Worm (Caenorhabditis elegans) whole organism, L1 larva: ENCODE results near the gene F41H10.12.

Experiments used
- aly-2 ChIP-seq: fragments of 150-350 bp; optimal IDR thresholded peaks from 2 replicates; lab custom pipeline; 2014; ENCODE audit warnings: missing biosample characterization, missing genetic modification characterization
- ama-1 ChIP-seq: fragments of 150-350 bp; optimal IDR thresholded peaks from 2 replicates; lab custom pipeline; 2014
- blmp-1 ChIP-seq: fragments of 150-350 bp; optimal IDR thresholded peaks from 2 replicates; lab custom pipeline; 2014; ENCODE audit warnings: missing biosample characterization, missing genetic modification characterization
- ceh-82 ChIP-seq, 3 experiments: fragments of 150-350 bp in 1 of 3; sonication (generic microtip) in 2 of 3; optimal IDR thresholded peaks; 2 replicates each; lab custom pipeline; 2014 to 2017; ENCODE audit warnings: missing biosample characterization in 3 of 3, missing genetic modification characterization in 3 of 3
- ceh-88 ChIP-seq: fragments of 200-800 bp; sonication (Bioruptor generic); IDR thresholded peaks from 2 replicates; pipeline ENCODE4 v1.3.6; 2022; ENCODE audit warnings: missing genetic modification characterization, missing compliant biosample characterization
- ceh-90 ChIP-seq: sonication (generic microtip); optimal IDR thresholded peaks from 2 replicates; lab custom pipeline; 2016; ENCODE audit warnings: missing genetic modification characterization, missing compliant biosample characterization
- dpl-1 ChIP-seq, 3 experiments: fragments of 150-350 bp in 2 of 3; sonication (generic microtip) in 1 of 3; optimal IDR thresholded peaks; 2 replicates each; lab custom pipeline; 2014 to 2017; ENCODE audit warnings: missing biosample characterization in 3 of 3, missing genetic modification characterization in 3 of 3, missing genetic modification reagents in 3 of 3
- dsc-1 ChIP-seq: sonication (generic microtip); optimal IDR thresholded peaks from 2 replicates; lab custom pipeline; 2016; ENCODE audit warnings: mild to moderate bottlenecking, missing genetic modification characterization, missing compliant biosample characterization
- efl-1 ChIP-seq, 4 experiments: fragments of 150-350 bp; optimal IDR thresholded peaks in 3 of 4; peaks in 1 of 4; 1 replicate in 1 of 4; 2 replicates in 3 of 4; lab custom pipeline; 2014; ENCODE audit warnings: missing biosample characterization in 2 of 4, missing genetic modification characterization in 2 of 4, missing genetic modification reagents in 2 of 4
- efl-3 ChIP-seq: fragments of 200-800 bp; sonication (Bioruptor generic); optimal IDR thresholded peaks from 2 replicates; lab custom pipeline; 2018; ENCODE audit warnings: mild to moderate bottlenecking, missing genetic modification characterization, missing compliant biosample characterization
- elt-2 ChIP-seq: sonication (generic microtip); optimal IDR thresholded peaks from 2 replicates; lab custom pipeline; 2016; ENCODE audit warnings: missing genetic modification characterization, mild to moderate bottlenecking, inconsistent platforms, missing compliant biosample characterization, missing genetic modification reagents
- elt-3 ChIP-seq, 6 experiments: fragments of 150-350 bp in 1 of 6; sonication (generic microtip); optimal IDR thresholded peaks; 2 replicates each; lab custom pipeline; 2017 to 2018; ENCODE audit warnings: missing biosample characterization in 6 of 6, missing genetic modification characterization in 6 of 6, inconsistent platforms in 1 of 6
- fkh-10 ChIP-seq: sonication (generic microtip); optimal IDR thresholded peaks from 2 replicates; lab custom pipeline; 2017; ENCODE audit warnings: missing biosample characterization, missing genetic modification reagents, missing genetic modification characterization
- fkh-4 ChIP-seq: sonication (generic microtip); optimal IDR thresholded peaks from 2 replicates; lab custom pipeline; 2016; ENCODE audit warnings: missing compliant biosample characterization, missing genetic modification characterization, borderline replicate concordance
- fkh-8 ChIP-seq: sonication (generic microtip); optimal IDR thresholded peaks from 2 replicates; lab custom pipeline; 2016; ENCODE audit warnings: mild to moderate bottlenecking, missing genetic modification characterization, missing compliant biosample characterization
- fos-1 ChIP-seq: fragments of 150-350 bp; optimal IDR thresholded peaks from 2 replicates; lab custom pipeline; 2014; ENCODE audit warnings: missing biosample characterization, missing genetic modification characterization
- hlh-17 ChIP-seq: fragments of 200-800 bp; sonication (Bioruptor generic); optimal IDR thresholded peaks from 2 replicates; lab custom pipeline; 2018; ENCODE audit warnings: missing genetic modification characterization, mild to moderate bottlenecking, missing compliant biosample characterization, moderate library complexity, borderline replicate concordance
- hpl-2 ChIP-seq: fragments of 150-350 bp; optimal IDR thresholded peaks from 2 replicates; lab custom pipeline; 2014; ENCODE audit warnings: missing biosample characterization, missing genetic modification reagents, missing genetic modification characterization
- irx-1 ChIP-seq: sonication (generic microtip); optimal IDR thresholded peaks from 2 replicates; lab custom pipeline; 2016; ENCODE audit warnings: missing genetic modification characterization, missing compliant biosample characterization
- isw-1 ChIP-seq: fragments of 200-800 bp; sonication (Bioruptor generic); IDR thresholded peaks from 2 replicates; pipeline ENCODE4 v1.3.6; 2022; ENCODE audit warnings: missing genetic modification characterization, missing compliant biosample characterization
- jun-1 ChIP-seq: fragments of 150-350 bp; optimal IDR thresholded peaks from 2 replicates; lab custom pipeline; 2014; ENCODE audit warnings: missing biosample characterization, missing genetic modification reagents, missing genetic modification characterization
- lin-13 ChIP-seq: fragments of 150-350 bp; optimal IDR thresholded peaks from 2 replicates; lab custom pipeline; 2014; ENCODE audit warnings: missing biosample characterization, missing genetic modification reagents, missing genetic modification characterization
- lin-15B ChIP-seq: fragments of 150-350 bp; sonication (generic microtip); optimal IDR thresholded peaks from 3 replicates; lab custom pipeline; 2014; ENCODE audit warnings: missing biosample characterization, missing genetic modification characterization
- lin-35 ChIP-seq, 2 experiments: fragments of 150-350 bp; optimal IDR thresholded peaks; 2 replicates each; lab custom pipeline; 2014; ENCODE audit warnings: missing biosample characterization in 2 of 2, missing genetic modification characterization in 2 of 2, missing genetic modification reagents in 2 of 2
- lin-39 ChIP-seq: fragments of 150-350 bp; optimal IDR thresholded peaks from 2 replicates; lab custom pipeline; 2014; ENCODE audit warnings: missing biosample characterization, missing genetic modification reagents, missing genetic modification characterization
- lsy-2 ChIP-seq, 2 experiments: fragments of 150-350 bp; optimal IDR thresholded peaks; 2 replicates each; lab custom pipeline; 2014; ENCODE audit warnings: missing biosample characterization in 2 of 2, missing genetic modification characterization in 2 of 2
- mdl-1 ChIP-seq, 2 experiments: fragments of 150-350 bp; optimal IDR thresholded peaks; 2 replicates each; lab custom pipeline; 2014 to 2017; ENCODE audit warnings: missing biosample characterization in 2 of 2, missing genetic modification characterization in 2 of 2, inconsistent platforms in 1 of 2
- mef-2 ChIP-seq: fragments of 150-350 bp; optimal IDR thresholded peaks from 2 replicates; lab custom pipeline; 2014; ENCODE audit warnings: missing biosample characterization, missing genetic modification characterization
- nhr-11 ChIP-seq: fragments of 150-350 bp; optimal IDR thresholded peaks from 2 replicates; lab custom pipeline; 2014; ENCODE audit warnings: missing biosample characterization, missing genetic modification characterization
- nhr-19 ChIP-seq: fragments of 200-800 bp; sonication (Bioruptor generic); conservative IDR thresholded peaks from 2 replicates; pipeline ENCODE4 v1.3.6; 2022; ENCODE audit warnings: missing genetic modification characterization, missing compliant biosample characterization
- nhr-20 ChIP-seq: sonication (generic microtip); optimal IDR thresholded peaks from 2 replicates; lab custom pipeline; 2016; ENCODE audit warnings: mild to moderate bottlenecking, missing genetic modification characterization, missing compliant biosample characterization
- nhr-237 ChIP-seq: fragments of 150-350 bp; optimal IDR thresholded peaks from 2 replicates; lab custom pipeline; 2014; ENCODE audit warnings: missing biosample characterization, missing genetic modification characterization
- nhr-47 ChIP-seq: sonication (generic microtip); optimal IDR thresholded peaks from 2 replicates; lab custom pipeline; 2016; ENCODE audit warnings: mild to moderate bottlenecking, missing genetic modification characterization, moderate library complexity, missing compliant biosample characterization
- nhr-71 ChIP-seq: sonication (generic microtip); optimal IDR thresholded peaks from 2 replicates; lab custom pipeline; 2016; ENCODE audit warnings: mild to moderate bottlenecking, missing genetic modification characterization, moderate library complexity, missing compliant biosample characterization
- nhr-76 ChIP-seq: sonication (generic microtip); optimal IDR thresholded peaks from 2 replicates; lab custom pipeline; 2017; ENCODE audit warnings: missing biosample characterization, missing genetic modification characterization
- nhr-77 ChIP-seq: fragments of 150-350 bp; optimal IDR thresholded peaks from 2 replicates; lab custom pipeline; 2014; ENCODE audit warnings: missing biosample characterization, missing genetic modification characterization
- nhr-85 ChIP-seq: sonication (generic microtip); peaks from one replicate; lab custom pipeline; 2016; ENCODE audit warnings: missing genetic modification characterization, inconsistent platforms, missing compliant biosample characterization
- nhr-90 ChIP-seq: sonication (generic microtip); optimal IDR thresholded peaks from 2 replicates; lab custom pipeline; 2016; ENCODE audit warnings: mild to moderate bottlenecking, missing genetic modification characterization, missing compliant biosample characterization; ENCODE audit not compliant: poor library complexity
- pag-3 ChIP-seq: sonication (generic microtip); optimal IDR thresholded peaks from 2 replicates; lab custom pipeline; 2017; ENCODE audit warnings: missing genetic modification characterization, mild to moderate bottlenecking, missing compliant biosample characterization, antibody characterized with exemption, borderline replicate concordance; ENCODE audit not compliant: insufficient read depth
- pax-3 ChIP-seq: fragments of 200-800 bp; sonication (Bioruptor generic); optimal IDR thresholded peaks from 2 replicates; lab custom pipeline; 2018; ENCODE audit warnings: mild to moderate bottlenecking, missing genetic modification characterization, moderate library complexity, missing compliant biosample characterization
- pqm-1 ChIP-seq: sonication (generic microtip); optimal IDR thresholded peaks from 3 replicates; lab custom pipeline; 2017; ENCODE audit warnings: missing biosample characterization, missing genetic modification characterization
- skn-1 ChIP-seq: fragments of 150-350 bp; optimal IDR thresholded peaks from 2 replicates; lab custom pipeline; 2014; ENCODE audit warnings: missing biosample characterization, missing genetic modification characterization
- snpc-4 ChIP-seq: fragments of 150-350 bp; optimal IDR thresholded peaks from 2 replicates; lab custom pipeline; 2014; ENCODE audit warnings: missing biosample characterization, missing genetic modification characterization
- snu-23 ChIP-seq: sonication (generic microtip); optimal IDR thresholded peaks from 2 replicates; lab custom pipeline; 2016; ENCODE audit warnings: missing genetic modification characterization, missing compliant biosample characterization
- sox-4 ChIP-seq: sonication (generic microtip); optimal IDR thresholded peaks from 2 replicates; lab custom pipeline; 2016; ENCODE audit warnings: missing genetic modification characterization, missing compliant biosample characterization
- sup-37 ChIP-seq: fragments of 200-800 bp; sonication (Bioruptor generic); optimal IDR thresholded peaks from 2 replicates; lab custom pipeline; 2018; ENCODE audit warnings: mild to moderate bottlenecking, missing genetic modification characterization, missing compliant biosample characterization
- tbx-2 ChIP-seq: sonication (generic microtip); optimal IDR thresholded peaks from 2 replicates; lab custom pipeline; 2016; ENCODE audit warnings: missing genetic modification characterization, missing compliant biosample characterization
- tlp-1 ChIP-seq: fragments of 150-350 bp; optimal IDR thresholded peaks from 2 replicates; lab custom pipeline; 2014; ENCODE audit warnings: missing biosample characterization, missing genetic modification characterization
- unc-86 ChIP-seq: sonication (generic microtip); optimal IDR thresholded peaks from 2 replicates; lab custom pipeline; 2016; ENCODE audit warnings: missing genetic modification characterization, missing compliant biosample characterization
- unc-98 ChIP-seq: fragments of 200-800 bp; sonication (Bioruptor generic); IDR thresholded peaks from 2 replicates; pipeline ENCODE4 v1.3.6; 2022; ENCODE audit warnings: missing genetic modification characterization, missing compliant biosample characterization
- ztf-11 ChIP-seq, 2 experiments: sonication (generic microtip); optimal IDR thresholded peaks; 2 replicates each; lab custom pipeline; 2016 to 2017; ENCODE audit warnings: missing genetic modification characterization in 2 of 2, missing biosample characterization in 1 of 2, missing compliant biosample characterization in 1 of 2
- ztf-4 ChIP-seq: fragments of 150-350 bp; optimal IDR thresholded peaks from 2 replicates; lab custom pipeline; 2014; ENCODE audit warnings: missing biosample characterization, missing genetic modification characterization

Gene F41H10.12

DNA sequence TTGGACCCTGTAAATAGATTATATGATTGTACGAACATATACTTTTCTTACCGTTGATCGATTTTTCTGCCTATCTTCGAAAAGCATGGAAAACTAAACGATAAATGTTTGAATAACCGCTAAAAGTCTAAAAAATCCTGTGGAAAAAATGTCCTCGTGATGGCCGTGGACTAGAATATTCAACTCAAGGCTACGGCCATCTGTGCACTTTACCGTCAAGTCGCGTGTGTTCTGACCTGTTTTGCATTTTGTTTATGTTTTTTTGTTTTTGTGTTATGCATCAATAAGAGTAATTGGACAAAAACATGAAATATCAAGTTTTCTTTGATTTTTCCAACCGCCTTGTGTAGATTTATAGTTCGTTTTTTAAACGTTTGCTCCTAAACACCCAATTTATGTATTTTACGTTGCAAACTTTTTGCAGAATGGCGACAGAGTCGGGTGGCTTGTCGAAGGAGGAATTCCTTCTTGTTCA lies 20.9 kb upstream of the F41H10.12 start, which contains the start of the genes hda-6 and F41H10.4 (continued):
- TF ChIP-seq elt-3 (tag; optimal IDR thresholded peaks at IDR 0.05; lab: Kevin White, UChicago) (peak in 2 of 6 experiments; percentile 31 to 42), tbx-2 (tag; lab: Kevin White, UChicago) (peak; percentile 88), nhr-11 (no peak), ama-1 (lab: Kevin White, UChicago) (no peak), hpl-2 (GFP tag; lab: Kevin White, UChicago) (peak; percentile 2), nhr-19 (GFP tag; lab: Robert Waterston, UW) (peak; percentile 76), fkh-10 (GFP tag; lab: Kevin White, UChicago) (no peak), aly-2 (tag; lab: Kevin White, UChicago) (no peak), nhr-20 (tag; lab: Kevin White, UChicago) (peak; percentile 79), nhr-47 (tag; lab: Kevin White, UChicago) (peak; percentile 86), sup-37 (GFP tag; lab: Kevin White, UChicago) (no peak), ztf-4 (tag; lab: Kevin White, UChicago) (peak; percentile 34), tlp-1 (no peak), lin-15B (tag; lab: Kevin White, UChicago) (peak; percentile 66), efl-1 (optimal IDR thresholded peaks at IDR 0.05; lab: Kevin White, UChicago) (peak; percentile 65 to 83), efl-1 (GFP tag; optimal IDR thresholded peaks at IDR 0.05 in 1 of 2; lab: Kevin White, UChicago) (peak; percentile 82 to 98), lin-39 (peak; percentile 31), jun-1 (tag; lab: Kevin White, UChicago) (no peak), ceh-82 (tag; optimal IDR thresholded peaks at IDR 0.05; lab: Kevin White, UChicago) (peak; percentile 55 to 68 (median 57)), efl-3 (GFP tag; lab: Kevin White, UChicago) (no peak), nhr-77 (tag; lab: Kevin White, UChicago) (peak; percentile 39), mef-2 (tag; lab: Kevin White, UChicago) (peak; percentile 15), dsc-1 (tag; lab: Kevin White, UChicago) (peak; percentile 85), fkh-8 (tag; lab: Kevin White, UChicago) (peak; percentile 71), sox-4 (tag; lab: Kevin White, UChicago) (peak; percentile 65), blmp-1 (tag; lab: Kevin White, UChicago) (peak; percentile 40), nhr-71 (tag; lab: Kevin White, UChicago) (peak; percentile 90), ceh-90 (tag; lab: Kevin White, UChicago) (peak; percentile 85), dpl-1 (GFP tag; optimal IDR thresholded peaks at IDR 0.05; lab: Kevin White, UChicago) (peak; percentile 67 to 82 (median 81)), ztf-11 (tag; optimal IDR thresholded peaks at IDR 0.05; lab: Kevin White, UChicago) (peak in 1 of 2 experiments; percentile 89), lin-35 (GFP tag; optimal IDR thresholded peaks at IDR 0.05; lab: Kevin White, UChicago) (peak; percentile 80 to 88), nhr-85 (tag; lab: Kevin White, UChicago) (peak; percentile 86), isw-1 (GFP tag; lab: Robert Waterston, UW) (peak; percentile 62), nhr-76 (tag; lab: Kevin White, UChicago) (no peak), snu-23 (peak; percentile 90), fos-1 (tag; lab: Kevin White, UChicago) (no peak), mdl-1 (tag; optimal IDR thresholded peaks at IDR 0.05; lab: Kevin White, UChicago) (peak in 1 of 2 experiments; percentile 72), hlh-17 (GFP tag; lab: Kevin White, UChicago) (no peak), elt-2 (tag; lab: Kevin White, UChicago) (peak; percentile 57), lsy-2 (tag; optimal IDR thresholded peaks at IDR 0.05; lab: Kevin White, UChicago) (peak; percentile 87), ceh-88 (no peak), fkh-4 (tag; lab: Kevin White, UChicago) (peak; percentile 85), snpc-4 (tag; lab: Kevin White, UChicago) (peak; percentile 76), unc-98 (GFP tag; lab: Robert Waterston, UW) (peak; percentile 59; the same call in 1 of the 2 replicates), pag-3 (no peak), nhr-90 (tag; lab: Kevin White, UChicago) (peak; percentile 83), unc-86 (peak; percentile 72), lin-13 (GFP tag; lab: Kevin White, UChicago) (peak; percentile 43), pax-3 (tag; lab: Kevin White, UChicago) (peak; percentile 65), skn-1 (no peak), irx-1 (tag; lab: Kevin White, UChicago) (peak; percentile 86), pqm-1 (tag; lab: Kevin White, UChicago) (no peak), nhr-237 (tag; lab: Kevin White, UChicago) (no peak)
